Fruit fly (Drosophila melanogaster): Measurements from ENCODE around the gene brwl.

The brwl gene

DNA sequence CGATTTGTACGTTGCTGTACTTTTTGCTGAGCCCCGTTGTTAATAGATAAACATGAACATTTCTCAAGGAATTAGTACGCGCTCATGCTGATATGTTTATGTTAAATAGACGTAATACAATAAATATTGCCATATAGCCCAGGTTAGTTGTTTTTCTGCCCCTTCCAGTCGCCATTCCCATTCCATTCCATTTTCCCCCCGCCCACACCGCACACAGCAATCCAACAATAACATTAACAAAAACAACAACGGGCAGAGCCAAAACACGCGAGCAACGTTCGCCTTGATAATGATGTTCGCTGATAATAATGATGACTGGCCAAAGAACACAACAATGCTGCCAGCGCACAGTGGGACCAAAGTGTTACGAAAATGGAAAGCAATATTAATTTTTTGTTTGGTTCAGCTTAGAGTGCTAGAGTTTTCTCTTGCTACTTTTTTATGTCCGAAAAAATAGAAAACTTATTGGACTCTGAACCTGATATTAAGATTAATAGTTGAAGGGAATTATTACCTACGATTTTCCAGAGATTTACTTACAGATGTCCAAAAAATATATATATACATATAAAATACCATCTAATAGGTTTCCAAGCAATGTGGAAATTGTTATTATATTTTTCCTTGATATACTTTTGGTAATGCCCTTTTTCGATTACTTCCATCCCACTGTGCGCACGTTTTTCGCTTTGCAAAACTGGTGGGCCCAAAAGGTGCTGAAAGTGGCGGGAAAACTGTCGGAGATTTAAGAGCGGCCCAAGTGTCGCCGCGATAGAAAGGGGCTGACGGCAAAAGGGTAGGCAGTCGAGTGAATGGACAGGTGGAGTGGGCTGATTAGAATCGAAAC lies 1.1 kb downstream of the brwl start (continued):
- TF ChIP-seq CG5953 (GFP tag; IDR thresholded peaks at IDR 0.05) (peak; percentile 81; the same call in 1 of the 2 replicates), klu (GFP tag; IDR thresholded peaks at IDR 0.05) (peak; percentile 86), fd102C (GFP tag; optimal IDR thresholded peaks at IDR 0.05) (peak; percentile 59), lbe (GFP tag; optimal IDR thresholded peaks at IDR 0.05) (peak; percentile 94), zen2 (GFP tag; IDR thresholded peaks at IDR 0.05; ENCODE audit: partially characterized antibody) (no peak), CG11085 (GFP tag; IDR thresholded peaks at IDR 0.05) (peak; percentile 78), hkb (optimal IDR thresholded peaks at IDR 0.05) (no peak), hkb (GFP tag; IDR thresholded peaks at IDR 0.05) (peak; percentile 95), CG6791 (GFP tag; IDR thresholded peaks at IDR 0.05; ENCODE audit: partially characterized antibody) (no peak), CG6654 (GFP tag; optimal IDR thresholded peaks at IDR 0.05) (peak; percentile 90), D19B (GFP tag; optimal IDR thresholded peaks at IDR 0.05) (peak; percentile 94), nom (GFP tag; optimal IDR thresholded peaks at IDR 0.05) (peak; percentile 94), CG34224 (GFP tag; IDR thresholded peaks at IDR 0.05; ENCODE audit: partially characterized antibody) (0 out of 3 replicates have a peak, but pooled peaks have one; percentile 26), tin (GFP tag; optimal IDR thresholded peaks at IDR 0.05) (peak; percentile 94), CG12659 (GFP tag; optimal IDR thresholded peaks at IDR 0.05) (peak; percentile 98), CG10979 (tag; optimal IDR thresholded peaks at IDR 0.05) (peak; percentile 96), tna (GFP tag; IDR thresholded peaks at IDR 0.05; ENCODE audit: partially characterized antibody) (0 out of 2 replicates have a peak, but pooled peaks have one; percentile 22), Fer3 (tag; optimal IDR thresholded peaks at IDR 0.05) (peak; percentile 96), scrt (GFP tag; optimal IDR thresholded peaks at IDR 0.05) (peak; percentile 92), hth (optimal IDR thresholded peaks at IDR 0.05) (no peak), Oli (tag; optimal IDR thresholded peaks at IDR 0.05) (peak; percentile 98), E2f2 (GFP tag; IDR thresholded peaks at IDR 0.05) (peak; percentile 76), Hr3 (GFP tag; optimal IDR thresholded peaks at IDR 0.05) (peak; percentile 95), Ssrp (tag; optimal IDR thresholded peaks at IDR 0.05) (peak; percentile 96), CG8089 (GFP tag; optimal IDR thresholded peaks at IDR 0.05) (peak; percentile 74), slou (GFP tag; optimal IDR thresholded peaks at IDR 0.05) (peak; percentile 92), HLH54F (GFP tag; optimal IDR thresholded peaks at IDR 0.05) (peak; percentile 87), run (tag; optimal IDR thresholded peaks at IDR 0.05) (peak; percentile 94), CG16863 (GFP tag; optimal IDR thresholded peaks at IDR 0.05) (peak; percentile 83), CG7963 (GFP tag; IDR thresholded peaks at IDR 0.05; ENCODE audit: partially characterized antibody) (no peak), pb (GFP tag; optimal IDR thresholded peaks at IDR 0.05) (peak; percentile 71), CG17829 (tag; optimal IDR thresholded peaks at IDR 0.05) (peak; percentile 96), pfk (GFP tag; optimal IDR thresholded peaks at IDR 0.05) (no peak), ftz-f1 (GFP tag; optimal IDR thresholded peaks at IDR 0.05) (peak; percentile 52), chif (GFP tag; optimal IDR thresholded peaks at IDR 0.05) (peak; percentile 79 to 82), grau (tag; optimal IDR thresholded peaks at IDR 0.05) (peak; percentile 97), CG17385 (GFP tag; optimal IDR thresholded peaks at IDR 0.05) (peak; percentile 95), ato (GFP tag; IDR thresholded peaks at IDR 0.05; ENCODE audit: partially characterized antibody) (no peak), CG30020 (tag; optimal IDR thresholded peaks at IDR 0.05) (peak; percentile 80), CG2875 (GFP tag; optimal IDR thresholded peaks at IDR 0.05) (peak; percentile 96), YL-1 (GFP tag; optimal IDR thresholded peaks at IDR 0.05) (peak; percentile 83), nerfin-1 (tag; optimal IDR thresholded peaks at IDR 0.05) (peak; percentile 90), CG16779 (GFP tag; IDR thresholded peaks at IDR 0.05) (peak; percentile 51; the same call in 1 of the 2 replicates), CG9817 (tag; optimal IDR thresholded peaks at IDR 0.05) (peak; percentile 93), HLH4C (GFP tag; IDR thresholded peaks at IDR 0.05; ENCODE audit: partially characterized antibody) (no peak; the same call in 2 of the 3 replicates), CG13296 (GFP tag; optimal IDR thresholded peaks at IDR 0.05) (peak; percentile 98), jigr1 (GFP tag; IDR thresholded peaks at IDR 0.05) (peak; percentile 86; the same call in 2 of the 3 replicates)
